Fruit fly (Drosophila melanogaster) whole organism, embryonic: ENCODE data around the gene CG4629.

ENCODE experiments used
- B-H2 ChIP-seq: fragments of 200-800 bp; sonication (Bioruptor generic); optimal IDR thresholded peaks from 2 replicates; lab custom pipeline; 2018; ENCODE audit warnings: missing biosample characterization, mild to moderate bottlenecking, missing genetic modification characterization
- BtbVII ChIP-seq: fragments of 200-800 bp; sonication (Bioruptor generic); optimal IDR thresholded peaks from 3 replicates; lab custom pipeline; 2017; ENCODE audit warnings: missing biosample characterization, mild to moderate bottlenecking, missing genetic modification characterization
- CG11398 ChIP-seq: fragments of 200-800 bp; sonication (Bioruptor generic); optimal IDR thresholded peaks from 2 replicates; lab custom pipeline; 2016; ENCODE audit warnings: missing biosample characterization, missing genetic modification characterization
- CG11696 ChIP-seq: fragments of 200-800 bp; sonication (Bioruptor generic); IDR thresholded peaks from 2 replicates; pipeline ENCODE4 v1.3.6; 2022; ENCODE audit warnings: missing biosample characterization, missing genetic modification characterization
- CG12659 ChIP-seq: fragments of 200-800 bp; sonication (Bioruptor generic); optimal IDR thresholded peaks from 3 replicates; lab custom pipeline; 2017; ENCODE audit warnings: mild to moderate bottlenecking, missing biosample characterization, missing genetic modification reagents, missing genetic modification characterization
- CG13123 ChIP-seq: fragments of 200-800 bp; sonication (Bioruptor generic); optimal IDR thresholded peaks from 2 replicates; lab custom pipeline; 2016; ENCODE audit warnings: missing biosample characterization, missing genetic modification characterization
- CG14710 ChIP-seq: fragments of 200-800 bp; sonication (Bioruptor generic); optimal IDR thresholded peaks from 3 replicates; lab custom pipeline; 2019; ENCODE audit warnings: missing biosample characterization, mild to moderate bottlenecking, missing genetic modification characterization, moderate library complexity
- CG1602 ChIP-seq: fragments of 200-800 bp; sonication (Bioruptor generic); optimal IDR thresholded peaks from 3 replicates; lab custom pipeline; 2016; ENCODE audit warnings: missing biosample characterization, missing genetic modification characterization
- CG17361 ChIP-seq: fragments of 200-800 bp; sonication (Bioruptor generic); IDR thresholded peaks from 3 replicates; pipeline ENCODE4 v1.3.6; 2022; ENCODE audit warnings: missing biosample characterization, missing genetic modification characterization
- CG18764 ChIP-seq: fragments of 200-800 bp; sonication (Bioruptor generic); optimal IDR thresholded peaks from 3 replicates; lab custom pipeline; 2016; ENCODE audit warnings: missing biosample characterization, missing genetic modification characterization
- CG2202 ChIP-seq: fragments of 200-800 bp; sonication (Bioruptor generic); optimal IDR thresholded peaks from 2 replicates; lab custom pipeline; 2018; ENCODE audit warnings: missing biosample characterization, mild to moderate bottlenecking, missing genetic modification characterization
- CG2875 ChIP-seq: fragments of 200-800 bp; sonication (Bioruptor generic); optimal IDR thresholded peaks from 2 replicates; lab custom pipeline; 2017; ENCODE audit warnings: missing biosample characterization, mild to moderate bottlenecking, missing genetic modification characterization, missing genetic modification reagents
- CG32532 ChIP-seq: fragments of 200-800 bp; sonication (Bioruptor generic); IDR thresholded peaks from 2 replicates; pipeline ENCODE4 v1.3.6; 2022; ENCODE audit warnings: missing biosample characterization, missing genetic modification characterization
- CG33557 ChIP-seq: fragments of 200-800 bp; sonication (Bioruptor generic); optimal IDR thresholded peaks from 2 replicates; lab custom pipeline; 2019; ENCODE audit warnings: missing biosample characterization, mild to moderate bottlenecking, missing genetic modification characterization, moderate library complexity
- CG3407 ChIP-seq: fragments of 200-800 bp; sonication (Bioruptor generic); optimal IDR thresholded peaks from 2 replicates; lab custom pipeline; 2018; ENCODE audit warnings: missing biosample characterization, mild to moderate bottlenecking, missing genetic modification characterization
- CG4404 ChIP-seq: fragments of 200-800 bp; sonication (Bioruptor generic); IDR thresholded peaks from 2 replicates; pipeline ENCODE4 v1.3.6; 2022; ENCODE audit warnings: missing biosample characterization, missing genetic modification characterization
- CG4707 ChIP-seq: fragments of 200-800 bp; sonication (Bioruptor generic); optimal IDR thresholded peaks from 2 replicates; lab custom pipeline; 2018; ENCODE audit warnings: missing biosample characterization, mild to moderate bottlenecking, missing genetic modification characterization, moderate library complexity
- CG4820 ChIP-seq: fragments of 200-800 bp; sonication (Bioruptor generic); optimal IDR thresholded peaks from 3 replicates; lab custom pipeline; 2016; ENCODE audit warnings: missing biosample characterization, missing genetic modification characterization
- CG6813 ChIP-seq: fragments of 200-800 bp; sonication (Bioruptor generic); optimal IDR thresholded peaks from 2 replicates; lab custom pipeline; 2017; ENCODE audit warnings: missing biosample characterization, missing genetic modification characterization, mild to moderate bottlenecking, moderate library complexity, missing genetic modification reagents
- CG7839 ChIP-seq: fragments of 200-800 bp; sonication (Bioruptor generic); optimal IDR thresholded peaks from 3 replicates; lab custom pipeline; 2018; ENCODE audit warnings: missing biosample characterization, mild to moderate bottlenecking, missing genetic modification characterization, moderate library complexity
- CG7987 ChIP-seq: fragments of 200-800 bp; sonication (Bioruptor generic); optimal IDR thresholded peaks from 2 replicates; lab custom pipeline; 2018; ENCODE audit warnings: missing biosample characterization, mild to moderate bottlenecking, missing genetic modification characterization, moderate library complexity
- CG8924 ChIP-seq: fragments of 200-800 bp; optimal IDR thresholded peaks from 3 replicates; lab custom pipeline; 2019; ENCODE audit warnings: missing biosample characterization, mild to moderate bottlenecking, missing genetic modification characterization, moderate library complexity
- CG9932 ChIP-seq: fragments of 200-800 bp; sonication (Bioruptor generic); IDR thresholded peaks from 2 replicates; pipeline ENCODE4 v1.3.6; 2022; ENCODE audit warnings: missing biosample characterization, missing genetic modification characterization
- CHES-1-like ChIP-seq: fragments of 200-800 bp; sonication (Bioruptor generic); optimal IDR thresholded peaks from 2 replicates; lab custom pipeline; 2016; ENCODE audit warnings: missing biosample characterization, missing genetic modification characterization
- CoRest ChIP-seq: fragments of 200-800 bp; sonication (Bioruptor generic); optimal IDR thresholded peaks from 3 replicates; lab custom pipeline; 2018; ENCODE audit warnings: missing biosample characterization, mild to moderate bottlenecking, missing genetic modification characterization, moderate library complexity
- Dbx ChIP-seq: fragments of 200-800 bp; sonication (Bioruptor generic); IDR thresholded peaks from 3 replicates; pipeline ENCODE4 v1.3.6; 2022; ENCODE audit warnings: missing biosample characterization, missing genetic modification characterization
- E2f2 ChIP-seq: fragments of 200-800 bp; sonication (Bioruptor generic); IDR thresholded peaks from 2 replicates; pipeline ENCODE4 v1.3.6; 2022; ENCODE audit warnings: missing biosample characterization, missing genetic modification characterization
- H2.0 ChIP-seq: fragments of 200-800 bp; sonication (Bioruptor generic); IDR thresholded peaks from 2 replicates; pipeline ENCODE4 v1.3.6; 2022; ENCODE audit warnings: missing biosample characterization, missing genetic modification characterization
- HLH4C ChIP-seq: fragments of 200-800 bp; sonication (Bioruptor generic); IDR thresholded peaks from 3 replicates; pipeline ENCODE4 v1.3.6; 2022; ENCODE audit warnings: missing biosample characterization, missing genetic modification characterization; ENCODE audit not compliant: partially characterized antibody
- Hsf ChIP-seq: fragments of 200-800 bp; sonication (Bioruptor generic); optimal IDR thresholded peaks from 3 replicates; lab custom pipeline; 2016; ENCODE audit warnings: missing biosample characterization, missing genetic modification characterization
- Poxn ChIP-seq: fragments of 200-800 bp; sonication (Bioruptor generic); IDR thresholded peaks from 2 replicates; pipeline ENCODE4 v1.3.6; 2022; ENCODE audit warnings: missing biosample characterization, missing genetic modification characterization
- ap ChIP-seq: fragments of 200-800 bp; sonication (Bioruptor generic); IDR thresholded peaks from 2 replicates; pipeline ENCODE4 v1.3.6; 2022; ENCODE audit warnings: missing biosample characterization, missing genetic modification characterization
- ash1 ChIP-seq: fragments of 200-800 bp; sonication (Bioruptor generic); optimal IDR thresholded peaks from 2 replicates; lab custom pipeline; 2018; ENCODE audit warnings: missing biosample characterization, mild to moderate bottlenecking, missing genetic modification characterization
- bcd ChIP-seq: fragments of 200-800 bp; sonication (Bioruptor generic); optimal IDR thresholded peaks from 2 replicates; lab custom pipeline; 2017; ENCODE audit warnings: missing biosample characterization, mild to moderate bottlenecking, missing genetic modification characterization
- bowl ChIP-seq: fragments of 200-800 bp; sonication (Bioruptor generic); IDR thresholded peaks from 2 replicates; pipeline ENCODE4 v1.3.6; 2022; ENCODE audit warnings: missing biosample characterization, missing genetic modification characterization
- bsh ChIP-seq, 2 experiments: fragments of 200-800 bp; sonication (Bioruptor generic); optimal IDR thresholded peaks; 2 replicates each; lab custom pipeline; 2017 to 2018; ENCODE audit warnings: mild to moderate bottlenecking in 2 of 2, missing biosample characterization in 2 of 2, missing genetic modification characterization in 2 of 2, moderate library complexity in 1 of 2
- cas ChIP-seq: fragments of 200-800 bp; sonication (Bioruptor generic); IDR thresholded peaks from 2 replicates; pipeline ENCODE4 v1.3.6; 2022; ENCODE audit warnings: missing biosample characterization, missing genetic modification characterization
- chinmo ChIP-seq: fragments of 200-800 bp; sonication (Bioruptor generic); IDR thresholded peaks from 4 replicates; pipeline ENCODE4 v1.3.6; 2022; ENCODE audit warnings: missing biosample characterization, missing genetic modification characterization; ENCODE audit not compliant: partially characterized antibody
- dati ChIP-seq: fragments of 200-800 bp; sonication (Bioruptor generic); IDR thresholded peaks from 2 replicates; pipeline ENCODE4 v1.3.6; 2022; ENCODE audit warnings: missing biosample characterization, missing genetic modification characterization
- dmrt11E ChIP-seq: fragments of 200-800 bp; sonication (Bioruptor generic); optimal IDR thresholded peaks from 3 replicates; lab custom pipeline; 2018; ENCODE audit warnings: missing biosample characterization, mild to moderate bottlenecking, missing genetic modification characterization, moderate library complexity
- emc ChIP-seq: fragments of 200-800 bp; sonication (Bioruptor generic); optimal IDR thresholded peaks from 2 replicates; lab custom pipeline; 2016; ENCODE audit warnings: missing biosample characterization, missing genetic modification characterization
- gcm ChIP-seq: fragments of 200-800 bp; sonication (Bioruptor generic); optimal IDR thresholded peaks from 2 replicates; lab custom pipeline; 2019; ENCODE audit warnings: missing biosample characterization, mild to moderate bottlenecking, missing genetic modification characterization, moderate library complexity
- gem ChIP-seq: fragments of 200-800 bp; sonication (Bioruptor generic); optimal IDR thresholded peaks from 2 replicates; lab custom pipeline; 2019; ENCODE audit warnings: missing biosample characterization, mild to moderate bottlenecking, missing genetic modification characterization, moderate library complexity
- peb ChIP-seq: fragments of 200-800 bp; sonication (Bioruptor generic); IDR thresholded peaks from 2 replicates; pipeline ENCODE4 v1.3.6; 2022; ENCODE audit warnings: missing biosample characterization, missing genetic modification characterization
- pfk ChIP-seq: fragments of 200-800 bp; sonication (Bioruptor generic); optimal IDR thresholded peaks from 2 replicates; lab custom pipeline; 2018; ENCODE audit warnings: missing biosample characterization, mild to moderate bottlenecking, missing genetic modification characterization, moderate library complexity
- pho ChIP-seq: fragments of 200-800 bp; sonication (Bioruptor generic); optimal IDR thresholded peaks from 2 replicates; lab custom pipeline; 2016; ENCODE audit warnings: missing biosample characterization, missing genetic modification characterization
- sc ChIP-seq, 3 experiments: fragments of >200 bp in 2 of 3; fragments of 200-800 bp in 1 of 3; sonication (Bioruptor generic) in 1 of 3; optimal IDR thresholded peaks; 2 replicates in 2 of 3; 3 replicates in 1 of 3; lab custom pipeline; 2017; ENCODE audit warnings: mild to moderate bottlenecking in 1 of 3, missing biosample characterization in 1 of 3, missing genetic modification characterization in 1 of 3, missing genetic modification reagents in 1 of 3
- sima ChIP-seq: fragments of 200-800 bp; sonication (Bioruptor generic); optimal IDR thresholded peaks from 2 replicates; lab custom pipeline; 2016; ENCODE audit warnings: missing biosample characterization, missing genetic modification characterization
- tio ChIP-seq: fragments of 200-800 bp; sonication (Bioruptor generic); optimal IDR thresholded peaks from 2 replicates; lab custom pipeline; 2017; ENCODE audit warnings: missing biosample characterization, missing genetic modification characterization, inconsistent platforms
- zen2 ChIP-seq: fragments of 200-800 bp; sonication (Bioruptor generic); IDR thresholded peaks from 3 replicates; pipeline ENCODE4 v1.3.6; 2022; ENCODE audit warnings: missing biosample characterization, missing genetic modification characterization; ENCODE audit not compliant: partially characterized antibody

Gene CG4629

dm6 chr2L:1075753-1076152 is 26.6 kb downstream of the CG4629 start (continued):
- TF ChIP-seq CG3407 (peak; percentile 92), CG2875 (GFP tag; lab: Kevin White, UChicago) (peak; percentile 92), dmrt11E (tag; lab: Kevin White, UChicago) (peak; percentile 94), CG1602 (GFP tag; lab: Kevin White, UChicago) (peak; percentile 96), E2f2 (GFP tag; lab: Robert Waterston, UW) (peak; percentile 69), ap (GFP tag; lab: Robert Waterston, UW) (peak; percentile 88), pho (GFP tag; lab: Kevin White, UChicago) (peak; percentile 68), bcd (GFP tag; lab: Kevin White, UChicago) (peak; percentile 89), CG14710 (peak; percentile 88), BtbVII (peak; percentile 65), CG6813 (GFP tag; lab: Kevin White, UChicago) (peak; percentile 80), CG11398 (peak; percentile 86), zen2 (GFP tag; lab: Robert Waterston, UW) (no peak), CG9932 (GFP tag; lab: Robert Waterston, UW) (peak; percentile 60), sima (peak; percentile 54), CG33557 (GFP tag; lab: Kevin White, UChicago) (peak; percentile 87), CG13123 (GFP tag; lab: Kevin White, UChicago) (peak; percentile 86), Poxn (GFP tag; lab: Robert Waterston, UW) (no peak), bowl (GFP tag; lab: Robert Waterston, UW) (peak; percentile 82), cas (peak; percentile 42; the same call in 1 of the 2 replicates), CG7987 (GFP tag; lab: Kevin White, UChicago) (peak; percentile 62), H2.0 (GFP tag; lab: Robert Waterston, UW) (peak; percentile 95), chinmo (GFP tag; lab: Robert Waterston, UW) (no peak), CG7839 (tag; lab: Kevin White, UChicago) (peak; percentile 92), CoRest (tag; lab: Kevin White, UChicago) (peak; percentile 90), B-H2 (GFP tag; lab: Kevin White, UChicago) (no peak), dati (GFP tag; lab: Robert Waterston, UW) (peak; percentile 87), sc (optimal IDR thresholded peaks at IDR 0.05; lab: Kevin White, UChicago) (no peak), sc (GFP tag; optimal IDR thresholded peaks at IDR 0.05; lab: Kevin White, UChicago) (peak; percentile 95), emc (peak; percentile 42), Dbx (GFP tag; lab: Robert Waterston, UW) (0 out of 3 replicates have a peak, but pooled peaks have one; percentile 43), gem (tag; lab: Kevin White, UChicago) (peak; percentile 96), CG8924 (peak; percentile 93), CG11696 (GFP tag; lab: Robert Waterston, UW) (peak; percentile 80), pfk (no peak), tio (no peak), peb (GFP tag; lab: Robert Waterston, UW) (peak; percentile 92), CG32532 (GFP tag; lab: Robert Waterston, UW) (peak; percentile 81), Hsf (peak; percentile 96), ash1 (GFP tag; lab: Kevin White, UChicago) (no peak), CG4404 (GFP tag; lab: Robert Waterston, UW) (peak; percentile 92), CG4707 (GFP tag; lab: Kevin White, UChicago) (peak; percentile 83), CG4820 (peak; percentile 94), HLH4C (GFP tag; lab: Robert Waterston, UW) (no peak), CG12659 (peak; percentile 82), gcm (GFP tag; lab: Kevin White, UChicago) (peak; percentile 85), CG17361 (GFP tag; lab: Robert Waterston, UW) (peak; percentile 92), CG18764 (GFP tag; lab: Kevin White, UChicago) (peak; percentile 89), CHES-1-like (GFP tag; lab: Kevin White, UChicago) (peak; percentile 90), CG2202 (peak; percentile 91), bsh (GFP tag; optimal IDR thresholded peaks at IDR 0.05; lab: Kevin White, UChicago) (peak; percentile 41 to 96)
